Fruit fly (Drosophila melanogaster) whole organism, embryonic: ENCODE data around the gene Ire1.
A peak's percentile ranks its signal among the peaks of the same experiment; 100 is the strongest.

Experiments used
- Aef1 ChIP-seq: fragments of 200-800 bp; sonication (Bioruptor generic); IDR thresholded peaks from 3 replicates; pipeline ENCODE4 v1.3.6; 2022; ENCODE audit warnings: missing biosample characterization, missing genetic modification characterization
- Antp ChIP-seq: fragments of 200-800 bp; sonication (Bioruptor generic); optimal IDR thresholded peaks from 3 replicates; lab custom pipeline; 2016; ENCODE audit warnings: missing biosample characterization, missing genetic modification characterization
- Atf6 ChIP-seq: fragments of 200-800 bp; sonication (Bioruptor generic); IDR thresholded peaks from 2 replicates; pipeline ENCODE4 v1.3.6; 2022; ENCODE audit warnings: missing biosample characterization, missing genetic modification characterization
- B-H1 ChIP-seq: fragments of 200-800 bp; sonication (Bioruptor generic); IDR thresholded peaks from 3 replicates; pipeline ENCODE4 v1.3.6; 2022; ENCODE audit warnings: missing biosample characterization, missing genetic modification characterization
- Bgb ChIP-seq: fragments of 200-800 bp; sonication (Bioruptor generic); IDR thresholded peaks from 2 replicates; pipeline ENCODE4 v1.3.6; 2022; ENCODE audit warnings: missing biosample characterization, missing genetic modification characterization; ENCODE audit not compliant: partially characterized antibody
- CG10366 ChIP-seq: fragments of 200-800 bp; sonication (Bioruptor generic); IDR thresholded peaks from 2 replicates; pipeline ENCODE4 v1.3.6; 2022; ENCODE audit warnings: missing biosample characterization, missing genetic modification characterization
- CG12659 ChIP-seq: fragments of 200-800 bp; sonication (Bioruptor generic); optimal IDR thresholded peaks from 3 replicates; lab custom pipeline; 2017; ENCODE audit warnings: mild to moderate bottlenecking, missing biosample characterization, missing genetic modification reagents, missing genetic modification characterization
- CG12769 ChIP-seq: fragments of 200-800 bp; sonication (Bioruptor generic); optimal IDR thresholded peaks from 2 replicates; lab custom pipeline; 2019; ENCODE audit warnings: missing biosample characterization, mild to moderate bottlenecking, missing genetic modification characterization, moderate library complexity
- CG14667 ChIP-seq: fragments of 200-800 bp; sonication (Bioruptor generic); IDR thresholded peaks from 2 replicates; pipeline ENCODE4 v1.3.6; 2022; ENCODE audit warnings: missing biosample characterization, missing genetic modification characterization
- CG1602 ChIP-seq: fragments of 200-800 bp; sonication (Bioruptor generic); optimal IDR thresholded peaks from 3 replicates; lab custom pipeline; 2016; ENCODE audit warnings: missing biosample characterization, missing genetic modification characterization
- CG17568 ChIP-seq: fragments of 200-800 bp; sonication (Bioruptor generic); optimal IDR thresholded peaks from 2 replicates; lab custom pipeline; 2018; ENCODE audit warnings: missing biosample characterization, mild to moderate bottlenecking, missing genetic modification characterization, moderate library complexity
- CG34422 ChIP-seq: fragments of 200-800 bp; sonication (Bioruptor generic); IDR thresholded peaks from 3 replicates; pipeline ENCODE4 v1.3.6; 2022; ENCODE audit warnings: missing biosample characterization, missing genetic modification characterization
- CG43689 ChIP-seq: fragments of 200-800 bp; sonication (Bioruptor generic); IDR thresholded peaks from 2 replicates; pipeline ENCODE4 v1.3.6; 2022; ENCODE audit warnings: missing biosample characterization, missing genetic modification characterization
- CG4730 ChIP-seq: fragments of 200-800 bp; sonication (Bioruptor generic); IDR thresholded peaks from 2 replicates; pipeline ENCODE4 v1.3.6; 2022; ENCODE audit warnings: missing biosample characterization, missing genetic modification characterization
- CG5953 ChIP-seq: fragments of 200-800 bp; sonication (Bioruptor generic); IDR thresholded peaks from 2 replicates; pipeline ENCODE4 v1.3.6; 2022; ENCODE audit warnings: missing biosample characterization, missing genetic modification characterization
- CG6689 ChIP-seq: fragments of 200-800 bp; sonication (Bioruptor generic); IDR thresholded peaks from 2 replicates; pipeline ENCODE4 v1.3.6; 2022; ENCODE audit warnings: missing biosample characterization, missing genetic modification characterization
- CG7987 ChIP-seq: fragments of 200-800 bp; sonication (Bioruptor generic); optimal IDR thresholded peaks from 2 replicates; lab custom pipeline; 2018; ENCODE audit warnings: missing biosample characterization, mild to moderate bottlenecking, missing genetic modification characterization, moderate library complexity
- CG8359 ChIP-seq: fragments of 200-800 bp; sonication (Bioruptor generic); optimal IDR thresholded peaks from 2 replicates; lab custom pipeline; 2017; ENCODE audit warnings: missing biosample characterization, mild to moderate bottlenecking, missing genetic modification characterization, borderline replicate concordance
- CG8388 ChIP-seq: fragments of 200-800 bp; sonication (Bioruptor generic); optimal IDR thresholded peaks from 2 replicates; lab custom pipeline; 2019; ENCODE audit warnings: missing biosample characterization, mild to moderate bottlenecking, missing genetic modification characterization, moderate library complexity
- CoRest ChIP-seq: fragments of 200-800 bp; sonication (Bioruptor generic); optimal IDR thresholded peaks from 3 replicates; lab custom pipeline; 2018; ENCODE audit warnings: missing biosample characterization, mild to moderate bottlenecking, missing genetic modification characterization, moderate library complexity
- D19A ChIP-seq: fragments of 200-800 bp; optimal IDR thresholded peaks from 3 replicates; lab custom pipeline; 2019; ENCODE audit warnings: missing biosample characterization, mild to moderate bottlenecking, missing genetic modification characterization, moderate library complexity
- E2f1 ChIP-seq: fragments of 200-800 bp; sonication (Bioruptor generic); IDR thresholded peaks from 2 replicates; pipeline ENCODE4 v1.3.6; 2022; ENCODE audit warnings: missing biosample characterization, missing genetic modification characterization
- Fer1 ChIP-seq: fragments of 200-800 bp; sonication (Bioruptor generic); optimal IDR thresholded peaks from 2 replicates; lab custom pipeline; 2017; ENCODE audit warnings: missing biosample characterization, mild to moderate bottlenecking, missing genetic modification characterization
- Gug ChIP-seq: fragments of 200-800 bp; sonication (Bioruptor generic); IDR thresholded peaks from 4 replicates; pipeline ENCODE4 v1.3.6; 2022; ENCODE audit warnings: missing biosample characterization, missing genetic modification characterization
- HLHmδ ChIP-seq: fragments of 200-800 bp; sonication (Bioruptor generic); optimal IDR thresholded peaks from 2 replicates; lab custom pipeline; 2018; ENCODE audit warnings: missing biosample characterization, mild to moderate bottlenecking, missing genetic modification characterization, moderate library complexity
- MESR4 ChIP-seq: fragments of 200-800 bp; sonication (Bioruptor generic); optimal IDR thresholded peaks from 2 replicates; lab custom pipeline; 2018; ENCODE audit warnings: missing biosample characterization, mild to moderate bottlenecking, missing genetic modification characterization, moderate library complexity
- Mrtf ChIP-seq: fragments of 200-800 bp; sonication (Bioruptor generic); IDR thresholded peaks from 3 replicates; pipeline ENCODE4 v1.3.6; 2022; ENCODE audit warnings: missing biosample characterization, missing genetic modification characterization
- Ptx1 ChIP-seq: fragments of 200-800 bp; sonication (Bioruptor generic); IDR thresholded peaks from 2 replicates; pipeline ENCODE4 v1.3.6; 2022; ENCODE audit warnings: missing biosample characterization, missing genetic modification characterization
- Rfx ChIP-seq: fragments of 200-800 bp; sonication (Bioruptor generic); IDR thresholded peaks from 2 replicates; pipeline ENCODE4 v1.3.6; 2022; ENCODE audit warnings: missing biosample characterization, missing genetic modification characterization
- Trl ChIP-seq, 3 experiments: fragments of >200 bp in 2 of 3; fragments of 200-800 bp in 1 of 3; sonication (Bioruptor generic) in 1 of 3; optimal IDR thresholded peaks; 2 replicates in 1 of 3; 3 replicates in 2 of 3; lab custom pipeline; 2016 to 2017; ENCODE audit warnings: missing biosample characterization in 1 of 3, missing genetic modification characterization in 1 of 3
- Xrp1 ChIP-seq: fragments of 200-800 bp; sonication (Bioruptor generic); IDR thresholded peaks from 2 replicates; pipeline ENCODE4 v1.3.6; 2022; ENCODE audit warnings: missing biosample characterization, missing genetic modification characterization
- bsh ChIP-seq, 2 experiments: fragments of 200-800 bp; sonication (Bioruptor generic); optimal IDR thresholded peaks; 2 replicates each; lab custom pipeline; 2017 to 2018; ENCODE audit warnings: mild to moderate bottlenecking in 2 of 2, missing biosample characterization in 2 of 2, missing genetic modification characterization in 2 of 2, moderate library complexity in 1 of 2
- chm ChIP-seq: fragments of 200-800 bp; sonication (Bioruptor generic); IDR thresholded peaks from 2 replicates; pipeline ENCODE4 v1.3.6; 2022; ENCODE audit warnings: missing biosample characterization, missing genetic modification characterization
- dmrt99B ChIP-seq: fragments of 200-800 bp; sonication (Bioruptor generic); optimal IDR thresholded peaks from 2 replicates; lab custom pipeline; 2018; ENCODE audit warnings: missing biosample characterization, mild to moderate bottlenecking, missing genetic modification characterization, moderate library complexity
- grn ChIP-seq: fragments of 200-800 bp; sonication (Bioruptor generic); optimal IDR thresholded peaks from 3 replicates; lab custom pipeline; 2017; ENCODE audit warnings: missing biosample characterization, missing genetic modification characterization
- ind ChIP-seq: fragments of 200-800 bp; sonication (Bioruptor generic); optimal IDR thresholded peaks from 3 replicates; lab custom pipeline; 2016; ENCODE audit warnings: missing biosample characterization, missing genetic modification characterization
- lmd ChIP-seq: fragments of 200-800 bp; sonication (Bioruptor generic); IDR thresholded peaks from 2 replicates; pipeline ENCODE4 v1.3.6; 2022; ENCODE audit warnings: missing biosample characterization, missing genetic modification characterization
- mirr ChIP-seq: fragments of 200-800 bp; sonication (Bioruptor generic); optimal IDR thresholded peaks from 3 replicates; lab custom pipeline; 2018; ENCODE audit warnings: missing biosample characterization, mild to moderate bottlenecking, missing genetic modification characterization
- oc ChIP-seq: fragments of 200-800 bp; sonication (Bioruptor generic); optimal IDR thresholded peaks from 2 replicates; lab custom pipeline; 2018; ENCODE audit warnings: missing biosample characterization, mild to moderate bottlenecking, missing genetic modification characterization, moderate library complexity
- odd ChIP-seq: fragments of 200-800 bp; sonication (Bioruptor generic); optimal IDR thresholded peaks from 2 replicates; lab custom pipeline; 2017; ENCODE audit warnings: missing biosample characterization, mild to moderate bottlenecking, missing genetic modification characterization
- pan ChIP-seq, 4 experiments: fragments of >200 bp in 3 of 4; fragments of 200-800 bp in 1 of 4; sonication (Bioruptor generic) in 1 of 4; optimal IDR thresholded peaks in 3 of 4; IDR thresholded peaks in 1 of 4; 2 replicates each; pipeline versions ENCODE4 v1.3.6 to Lab custom; 2017 to 2022; ENCODE audit warnings: missing biosample characterization in 2 of 4, missing genetic modification characterization in 2 of 4, mixed read lengths in 1 of 4
- sim ChIP-seq: fragments of 200-800 bp; sonication (Bioruptor generic); IDR thresholded peaks from 2 replicates; pipeline ENCODE4 v1.3.6; 2022; ENCODE audit warnings: missing biosample characterization, missing genetic modification characterization
- sob ChIP-seq: fragments of 200-800 bp; sonication (Bioruptor generic); IDR thresholded peaks from 2 replicates; pipeline ENCODE4 v1.3.6; 2022; ENCODE audit warnings: missing biosample characterization, missing genetic modification characterization
- ssp ChIP-seq: fragments of 200-800 bp; sonication (Bioruptor generic); IDR thresholded peaks from 2 replicates; pipeline ENCODE4 v1.3.6; 2022; ENCODE audit warnings: missing biosample characterization, missing genetic modification characterization
- tll ChIP-seq, 2 experiments: fragments of 200-800 bp in 1 of 2; fragments of >200 bp in 1 of 2; sonication (Bioruptor generic) in 1 of 2; optimal IDR thresholded peaks; 2 replicates each; lab custom pipeline; 2017 to 2019; ENCODE audit warnings: missing biosample characterization in 2 of 2, missing genetic modification characterization in 2 of 2, mild to moderate bottlenecking in 1 of 2, moderate library complexity in 1 of 2
- ttk ChIP-seq: fragments of 200-800 bp; sonication (Bioruptor generic); IDR thresholded peaks from 2 replicates; pipeline ENCODE4 v2.1.2; 2022; ENCODE audit warnings: missing biosample characterization, missing genetic modification characterization
- unpg ChIP-seq: fragments of 200-800 bp; sonication (Bioruptor generic); optimal IDR thresholded peaks from 3 replicates; lab custom pipeline; 2018; ENCODE audit warnings: missing biosample characterization, mild to moderate bottlenecking, missing genetic modification characterization, moderate library complexity

The Ire1 gene

DNA sequence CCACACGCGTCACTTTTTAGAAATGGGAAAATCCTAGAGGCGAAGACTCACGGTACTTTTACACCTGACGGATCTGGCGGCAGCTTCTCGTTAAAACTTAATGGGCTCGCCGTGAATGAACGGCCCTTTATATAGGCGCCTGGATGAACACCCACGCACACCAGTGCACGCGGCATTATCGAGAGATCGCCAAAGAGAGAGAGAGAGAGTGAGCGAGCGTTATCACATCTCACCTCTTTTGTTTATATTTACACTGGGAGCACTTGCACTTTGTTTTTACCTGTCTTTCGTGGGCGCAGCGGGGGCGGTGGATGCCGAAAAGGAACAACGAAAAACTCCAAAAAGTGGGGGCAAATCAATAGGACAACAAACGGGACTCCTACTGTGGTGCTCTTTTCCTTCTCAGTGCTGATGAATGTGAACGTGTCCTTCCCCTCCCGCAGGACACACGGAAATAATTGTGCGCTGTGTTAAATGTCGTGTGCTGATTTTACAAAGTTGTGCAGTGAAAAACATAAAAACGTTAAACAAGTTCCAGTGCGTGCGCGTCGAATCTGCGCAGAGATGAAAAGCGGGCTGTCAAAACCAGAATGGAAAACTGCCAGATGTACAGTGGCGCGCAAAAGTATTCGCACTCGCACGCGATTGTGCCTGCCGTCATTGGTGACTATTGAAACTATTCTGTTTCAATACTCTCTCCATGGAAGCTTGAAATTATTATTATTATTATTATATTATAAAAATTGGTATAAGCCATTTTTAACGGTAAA lies 14.2 kb upstream of the Ire1 start, which contains the start of gene Mrp5 (continued):
- TF ChIP-seq Mrtf (GFP tag; lab: Robert Waterston, UW) (peak; percentile 36; the same call in 2 of the 3 replicates), CG17568 (peak; percentile 29), dmrt99B (tag; lab: Kevin White, UChicago) (peak; percentile 45), Atf6 (GFP tag; lab: Robert Waterston, UW) (peak; percentile 15; the same call in 1 of the 2 replicates), D19A (tag; lab: Kevin White, UChicago) (peak; percentile 33), tll (GFP tag; optimal IDR thresholded peaks at IDR 0.05; lab: Kevin White, UChicago) (no peak), odd (GFP tag; lab: Kevin White, UChicago) (peak; percentile 23), lmd (GFP tag; lab: Robert Waterston, UW) (peak; percentile 65), unpg (GFP tag; lab: Kevin White, UChicago) (peak; percentile 39), mirr (GFP tag; lab: Kevin White, UChicago) (peak; percentile 16), Fer1 (GFP tag; lab: Kevin White, UChicago) (peak; percentile 11), Gug (GFP tag; lab: Robert Waterston, UW) (peak; percentile 75; the same call in 3 of the 4 replicates), oc (tag; lab: Kevin White, UChicago) (no peak), MESR4 (GFP tag; lab: Kevin White, UChicago) (peak; percentile 39), ind (GFP tag; lab: Kevin White, UChicago) (peak; percentile 38), CG12659 (GFP tag; lab: Kevin White, UChicago) (peak; percentile 26), CG5953 (peak; percentile 62), CG7987 (GFP tag; lab: Kevin White, UChicago) (peak; percentile 17), E2f1 (GFP tag; lab: Robert Waterston, UW) (peak; percentile 62), HLHmδ (GFP tag; lab: Kevin White, UChicago) (peak; percentile 77), Bgb (0 out of 2 replicates have a peak, but pooled peaks have one; percentile 36), grn (peak; percentile 71), CG10366 (GFP tag; lab: Robert Waterston, UW) (peak; percentile 69), Aef1 (peak; percentile 49; the same call in 2 of the 3 replicates), Rfx (peak; percentile 77), chm (GFP tag; lab: Robert Waterston, UW) (0 out of 2 replicates have a peak, but pooled peaks have one; percentile 51), CG14667 (GFP tag; lab: Robert Waterston, UW) (0 out of 2 replicates have a peak, but pooled peaks have one; percentile 16), CG8359 (peak; percentile 7), ssp (peak; percentile 44), Antp (GFP tag; lab: Kevin White, UChicago) (no peak), B-H1 (GFP tag; lab: Robert Waterston, UW) (peak; percentile 40; the same call in 2 of the 3 replicates), CG12769 (tag; lab: Kevin White, UChicago) (peak; percentile 28), CG34422 (GFP tag; lab: Robert Waterston, UW) (peak; percentile 57; the same call in 2 of the 3 replicates), CG43689 (GFP tag; lab: Robert Waterston, UW) (peak; percentile 50; the same call in 1 of the 2 replicates), Trl (optimal IDR thresholded peaks at IDR 0.05; lab: Kevin White, UChicago) (peak; percentile 69 to 71), Trl (GFP tag; optimal IDR thresholded peaks at IDR 0.05; lab: Kevin White, UChicago) (no peak), CG8388 (GFP tag; lab: Kevin White, UChicago) (peak; percentile 98), CG6689 (GFP tag; lab: Robert Waterston, UW) (peak; percentile 57), CG4730 (GFP tag; lab: Robert Waterston, UW) (0 out of 2 replicates have a peak, but pooled peaks have one; percentile 13), Xrp1 (GFP tag; lab: Robert Waterston, UW) (peak; percentile 64), sim (GFP tag; lab: Robert Waterston, UW) (0 out of 2 replicates have a peak, but pooled peaks have one; percentile 49), pan (optimal IDR thresholded peaks at IDR 0.05; lab: Kevin White, UChicago) (no peak), pan (GFP tag; optimal IDR thresholded peaks at IDR 0.05 in 1 of 2, IDR thresholded peaks at IDR 0.05 in 1 of 2) (peak in 1 of 2 experiments; percentile 62), Ptx1 (GFP tag; lab: Robert Waterston, UW) (peak; percentile 52), CoRest (tag; lab: Kevin White, UChicago) (peak; percentile 22), ttk (GFP tag; lab: Robert Waterston, UW) (0 out of 2 replicates have a peak, but pooled peaks have one; percentile 12), bsh (GFP tag; optimal IDR thresholded peaks at IDR 0.05; lab: Kevin White, UChicago) (peak; percentile 21 to 35), CG1602 (GFP tag; lab: Kevin White, UChicago) (peak; percentile 37), sob (GFP tag; lab: Robert Waterston, UW) (peak; percentile 63)
